Worm (Caenorhabditis elegans) whole organism, early embryonic: Measurements from ENCODE around the gene ptr-14.

Experiments used
- aly-1 ChIP-seq: sonication (generic microtip); optimal IDR thresholded peaks from 2 replicates; lab custom pipeline; 2016; ENCODE audit warnings: missing genetic modification characterization, missing compliant biosample characterization
- ama-1 ChIP-seq: fragments of 150-350 bp; optimal IDR thresholded peaks from 2 replicates; lab custom pipeline; 2014
- ets-7 ChIP-seq: sonication (generic microtip); optimal IDR thresholded peaks from 2 replicates; lab custom pipeline; 2016; ENCODE audit warnings: missing genotype, missing genetic modification characterization, missing compliant biosample characterization
- hmbx-1 ChIP-seq: sonication (generic microtip); optimal IDR thresholded peaks from 2 replicates; lab custom pipeline; 2016; ENCODE audit warnings: mild to moderate bottlenecking, missing genetic modification characterization, missing compliant biosample characterization
- pes-1 ChIP-seq: fragments of 200-800 bp; sonication (Bioruptor generic); IDR thresholded peaks from 2 replicates; pipeline ENCODE4 v1.3.6; 2022; ENCODE audit warnings: missing genetic modification reagents, missing genetic modification characterization, missing compliant biosample characterization
- sea-1 ChIP-seq: fragments of 200-800 bp; sonication (Bioruptor generic); conservative IDR thresholded peaks from 2 replicates; pipeline ENCODE4 v1.3.6; 2022; ENCODE audit warnings: missing genetic modification characterization, missing compliant biosample characterization
- tbx-37 ChIP-seq: fragments of 200-800 bp; sonication (Bioruptor generic); conservative IDR thresholded peaks from 2 replicates; pipeline ENCODE4 v1.3.6; 2022; ENCODE audit warnings: missing genetic modification reagents, missing genetic modification characterization, missing compliant biosample characterization
- tra-4 ChIP-seq: sonication (generic microtip); optimal IDR thresholded peaks from 2 replicates; lab custom pipeline; 2017; ENCODE audit warnings: missing genetic modification characterization, missing compliant biosample characterization

DNA sequence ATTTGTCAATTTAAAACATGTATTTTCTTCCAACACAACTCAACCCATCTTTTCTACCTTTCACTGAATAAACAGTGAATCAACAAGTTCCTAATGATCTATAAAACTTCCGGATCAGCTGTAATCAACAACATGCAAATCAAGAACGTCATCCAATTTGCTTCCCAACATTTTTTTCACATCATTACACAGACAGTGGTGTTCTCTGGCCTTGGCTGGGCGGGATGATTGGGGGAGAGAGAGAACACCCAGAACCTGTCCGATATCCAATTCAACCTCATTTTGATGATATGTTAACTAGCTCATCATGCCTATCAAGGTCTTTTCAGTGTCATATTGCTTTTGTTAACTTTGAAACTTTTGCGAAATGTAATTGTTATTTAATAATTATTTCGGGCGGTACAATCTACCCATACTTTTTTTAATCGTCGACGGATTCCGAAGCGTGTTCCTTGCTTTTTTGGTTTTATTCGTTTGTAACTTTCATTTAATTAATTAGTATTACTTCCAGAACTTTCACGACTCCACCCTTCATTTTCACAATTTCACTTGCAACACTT lies at the start of gene ptr-14:
- TF ChIP-seq pes-1 (GFP tag; lab: Robert Waterston, UW) (no peak), ama-1 (lab: Kevin White, UChicago) (no peak), tra-4 (no peak), ets-7 (tag; lab: Kevin White, UChicago) (no peak), sea-1 (no peak), tbx-37 (GFP tag; lab: Robert Waterston, UW) (no peak), hmbx-1 (no peak), aly-1 (tag; lab: Kevin White, UChicago) (no peak)
